Worm (Caenorhabditis elegans) whole organism, late embryonic: ENCODE data around the gene ccd-5.

Experiments
- C38D4.7 ChIP-seq: fragments of 200-800 bp; sonication (Bioruptor generic); optimal IDR thresholded peaks from 2 replicates; lab custom pipeline; 2018; ENCODE audit warnings: mild to moderate bottlenecking, missing genetic modification characterization, moderate library complexity, missing compliant biosample characterization
- ama-1 ChIP-seq: fragments of 150-350 bp; optimal IDR thresholded peaks from 2 replicates; lab custom pipeline; 2014
- ceh-14 ChIP-seq: sonication (generic microtip); optimal IDR thresholded peaks from 2 replicates; lab custom pipeline; 2016; ENCODE audit warnings: missing genotype, missing genetic modification characterization, missing compliant biosample characterization
- ceh-18 ChIP-seq: sonication (generic microtip); optimal IDR thresholded peaks from 2 replicates; lab custom pipeline; 2016; ENCODE audit warnings: missing genetic modification characterization, missing compliant biosample characterization
- ceh-19 ChIP-seq: fragments of 200-800 bp; sonication (Bioruptor generic); optimal IDR thresholded peaks from 2 replicates; lab custom pipeline; 2018; ENCODE audit warnings: mild to moderate bottlenecking, missing genetic modification characterization, missing compliant biosample characterization
- ceh-22 ChIP-seq: sonication (generic microtip); optimal IDR thresholded peaks from 2 replicates; lab custom pipeline; 2017; ENCODE audit warnings: missing biosample characterization, missing genetic modification characterization
- ceh-30 ChIP-seq: fragments of 150-350 bp; optimal IDR thresholded peaks from 2 replicates; lab custom pipeline; 2014; ENCODE audit warnings: missing biosample characterization, missing genetic modification characterization
- ceh-31 ChIP-seq: sonication (generic microtip); optimal IDR thresholded peaks from 2 replicates; lab custom pipeline; 2016; ENCODE audit warnings: missing genetic modification characterization, missing compliant biosample characterization
- ceh-45 ChIP-seq: fragments of 200-800 bp; sonication (Bioruptor generic); IDR thresholded peaks from 2 replicates; pipeline ENCODE4 v1.3.6; 2022; ENCODE audit warnings: missing genetic modification reagents, missing genetic modification characterization, missing compliant biosample characterization
- che-1 ChIP-seq: sonication (generic microtip); optimal IDR thresholded peaks from 2 replicates; lab custom pipeline; 2016; ENCODE audit warnings: mild to moderate bottlenecking, missing genetic modification characterization, missing compliant biosample characterization
- dmd-4 ChIP-seq: sonication (generic microtip); optimal IDR thresholded peaks from 2 replicates; lab custom pipeline; 2016; ENCODE audit warnings: borderline replicate concordance, missing genetic modification characterization, missing compliant biosample characterization
- ets-4 ChIP-seq: sonication (generic microtip); optimal IDR thresholded peaks from 2 replicates; lab custom pipeline; 2016; ENCODE audit warnings: missing genetic modification characterization, missing compliant biosample characterization
- fax-1 ChIP-seq: sonication (generic microtip); optimal IDR thresholded peaks from 2 replicates; lab custom pipeline; 2016; ENCODE audit warnings: missing genotype, missing genetic modification characterization, missing compliant biosample characterization
- hlh-13 ChIP-seq: fragments of 200-800 bp; sonication (Bioruptor generic); optimal IDR thresholded peaks from 2 replicates; lab custom pipeline; 2018; ENCODE audit warnings: mild to moderate bottlenecking, missing genetic modification characterization, missing compliant biosample characterization
- hlh-15 ChIP-seq: sonication (generic microtip); optimal IDR thresholded peaks from 2 replicates; lab custom pipeline; 2016; ENCODE audit warnings: missing genetic modification characterization, missing compliant biosample characterization
- hlh-6 ChIP-seq: sonication (generic microtip); optimal IDR thresholded peaks from 2 replicates; lab custom pipeline; 2016; ENCODE audit warnings: missing genotype, missing genetic modification characterization, missing compliant biosample characterization
- lin-11 ChIP-seq: fragments of 200-800 bp; sonication (Bioruptor generic); optimal IDR thresholded peaks from 2 replicates; lab custom pipeline; 2018; ENCODE audit warnings: mild to moderate bottlenecking, missing genetic modification characterization, missing compliant biosample characterization
- madf-2 ChIP-seq: sonication (generic microtip); optimal IDR thresholded peaks from 2 replicates; lab custom pipeline; 2017; ENCODE audit warnings: missing genetic modification characterization, missing compliant biosample characterization
- nfya-1 ChIP-seq: sonication (generic microtip); optimal IDR thresholded peaks from 2 replicates; lab custom pipeline; 2017; ENCODE audit warnings: missing genetic modification characterization, mild to moderate bottlenecking, missing compliant biosample characterization, antibody characterized with exemption, moderate library complexity
- nhr-11 ChIP-seq: fragments of 150-350 bp; optimal IDR thresholded peaks from 2 replicates; lab custom pipeline; 2014; ENCODE audit warnings: missing biosample characterization, missing genetic modification characterization
- pag-3 ChIP-seq: sonication (generic microtip); optimal IDR thresholded peaks from 2 replicates; lab custom pipeline; 2016; ENCODE audit warnings: missing compliant biosample characterization, missing genetic modification characterization, borderline replicate concordance
- ref-2 ChIP-seq: sonication (generic microtip); optimal IDR thresholded peaks from 2 replicates; lab custom pipeline; 2016; ENCODE audit warnings: missing genetic modification characterization, missing compliant biosample characterization
- sdc-2 ChIP-seq: sonication (generic microtip); optimal IDR thresholded peaks from 2 replicates; lab custom pipeline; 2016; ENCODE audit warnings: missing genotype, missing genetic modification characterization, missing compliant biosample characterization
- sox-2 ChIP-seq: fragments of 200-800 bp; sonication (Bioruptor generic); IDR thresholded peaks from 2 replicates; pipeline ENCODE4 v1.3.6; 2022; ENCODE audit warnings: missing genetic modification reagents, missing genetic modification characterization, missing compliant biosample characterization
- sox-4 ChIP-seq: sonication (generic microtip); optimal IDR thresholded peaks from 2 replicates; lab custom pipeline; 2017; ENCODE audit warnings: mild to moderate bottlenecking, missing genetic modification characterization, inconsistent platforms, missing compliant biosample characterization
- syd-9 ChIP-seq: sonication (generic microtip); optimal IDR thresholded peaks from 2 replicates; lab custom pipeline; 2016; ENCODE audit warnings: mild to moderate bottlenecking, missing genetic modification characterization, moderate library complexity, missing compliant biosample characterization
- tbx-2 ChIP-seq: sonication (generic microtip); optimal IDR thresholded peaks from 2 replicates; lab custom pipeline; 2016; ENCODE audit warnings: missing genetic modification characterization, missing compliant biosample characterization
- unc-3 ChIP-seq, 2 experiments: fragments of 200-800 bp in 1 of 2; sonication (Bioruptor generic) in 1 of 2; sonication (generic microtip) in 1 of 2; conservative IDR thresholded peaks in 1 of 2; optimal IDR thresholded peaks in 1 of 2; 2 replicates each; pipeline versions ENCODE4 v1.3.6 to Lab custom; 2016 to 2022; ENCODE audit warnings: missing compliant biosample characterization in 2 of 2, missing genetic modification characterization in 2 of 2, missing genetic modification reagents in 1 of 2
- unc-55 ChIP-seq: sonication (generic microtip); optimal IDR thresholded peaks from 2 replicates; lab custom pipeline; 2017; ENCODE audit warnings: missing biosample characterization, missing genetic modification reagents, missing genetic modification characterization
- unc-86 ChIP-seq: sonication (generic microtip); optimal IDR thresholded peaks from 2 replicates; lab custom pipeline; 2016; ENCODE audit warnings: missing genetic modification characterization, missing compliant biosample characterization
- zip-5 ChIP-seq: sonication (generic microtip); optimal IDR thresholded peaks from 2 replicates; lab custom pipeline; 2016; ENCODE audit warnings: missing genetic modification characterization, missing compliant biosample characterization

ccd-5 gene

ce11 chrX:2596605-2597004, 24.2 kb upstream of the ccd-5 start:
- no peak for TF ChIP-seq ceh-19 (GFP tag; lab: Kevin White, UChicago)
- no peak for TF ChIP-seq sdc-2 (tag; lab: Kevin White, UChicago)
- no peak for TF ChIP-seq ceh-31 (tag; lab: Kevin White, UChicago)
- TF ChIP-seq hlh-15 (tag; lab: Kevin White, UChicago): no peak
- no peak for TF ChIP-seq nfya-1
- TF ChIP-seq madf-2: no peak
- TF ChIP-seq unc-86 (tag; lab: Kevin White, UChicago): no peak
- TF ChIP-seq nhr-11: no peak
- no peak for TF ChIP-seq hlh-6
- no peak for TF ChIP-seq ceh-30
- TF ChIP-seq ceh-22 (tag; lab: Kevin White, UChicago): no peak
- TF ChIP-seq ref-2 (tag; lab: Kevin White, UChicago): no peak
- no peak for TF ChIP-seq zip-5 (tag; lab: Kevin White, UChicago)
- TF ChIP-seq ceh-45 (GFP tag; lab: Robert Waterston, UW): no peak
- TF ChIP-seq pag-3 (tag; lab: Kevin White, UChicago): no peak

ce11 chrX:2595757-2596059, 23.3 kb upstream of the ccd-5 start:
- TF ChIP-seq sox-4: no peak
- no peak for TF ChIP-seq C38D4.7 (GFP tag; lab: Kevin White, UChicago)
- no peak for TF ChIP-seq hlh-13 (GFP tag; lab: Kevin White, UChicago)
- TF ChIP-seq syd-9 (tag; lab: Kevin White, UChicago): no peak
- no peak for TF ChIP-seq tbx-2 (tag; lab: Kevin White, UChicago)
- no peak for TF ChIP-seq nfya-1
- no peak for TF ChIP-seq ama-1 (lab: Kevin White, UChicago)
- TF ChIP-seq dmd-4 (tag; lab: Kevin White, UChicago): no peak
- no peak for TF ChIP-seq ceh-45 (GFP tag; lab: Robert Waterston, UW)
- no peak for TF ChIP-seq sox-2 (GFP tag; lab: Robert Waterston, UW)
- TF ChIP-seq nhr-11: no peak
- TF ChIP-seq ets-4 (tag; lab: Kevin White, UChicago): no peak
- no peak for TF ChIP-seq lin-11
- no peak for TF ChIP-seq unc-3 (GFP tag; conservative IDR thresholded peaks at IDR 0.05; lab: Robert Waterston, UW)
- no peak for TF ChIP-seq unc-3 (tag; optimal IDR thresholded peaks at IDR 0.05; lab: Kevin White, UChicago)
- TF ChIP-seq ceh-14 (tag; lab: Kevin White, UChicago): no peak
- no peak for TF ChIP-seq zip-5 (tag; lab: Kevin White, UChicago)

ce11 chrX:2595027-2595756, 22.7 kb upstream of the ccd-5 start:
- TF ChIP-seq ceh-14 (tag; lab: Kevin White, UChicago): no peak
- peak; percentile 35 for TF ChIP-seq unc-55
- peak; percentile 39 for TF ChIP-seq ceh-18 (tag; lab: Kevin White, UChicago)

ce11 chrX:2593703-2594102, 21.2 kb upstream of the ccd-5 start, which contains the start of the genes nhr-40 and T03G6.7:
TSS of gene nhr-40 (plus strand) at chrX:2594003.
TSS of gene T03G6.7 (plus strand) at chrX:2594039.
- TF ChIP-seq C38D4.7 (GFP tag; lab: Kevin White, UChicago) (no peak), hlh-13 (GFP tag; lab: Kevin White, UChicago) (no peak), fax-1 (no peak), che-1 (no peak)

- no peak for TF ChIP-seq dmd-4 (tag; lab: Kevin White, UChicago)
- TF ChIP-seq, all 69 proteins: peak for 0
Observed at ce11 chrX:2592670-2593280, 20.3 kb upstream of the ccd-5 start.
